Worm (Caenorhabditis elegans): ENCODE data around the gene Y39G8B.9.

Y39G8B.9 gene

ce11 chrII:13976161-13976560 is 5.0 kb upstream of the Y39G8B.9 start, which contains the start of gene Y39G8B.2 (continued):
- TF ChIP-seq blmp-1 (tag; optimal IDR thresholded peaks at IDR 0.05) (peak; percentile 59), ceh-90 (tag; optimal IDR thresholded peaks at IDR 0.05) (no peak), unc-98 (GFP tag; IDR thresholded peaks at IDR 0.05) (peak; percentile 23; the same call in 1 of the 2 replicates), tbx-2 (tag; optimal IDR thresholded peaks at IDR 0.05) (peak; percentile 77), rnt-1 (tag; optimal IDR thresholded peaks at IDR 0.05) (peak; percentile 90), Y116A8C.19 (tag; optimal IDR thresholded peaks at IDR 0.05; ENCODE audit: borderline replicate concordance) (no peak), pqm-1 (tag; optimal IDR thresholded peaks at IDR 0.05) (no peak), ceh-82 (tag; optimal IDR thresholded peaks at IDR 0.05) (peak; percentile 4 to 93 (median 64)), ets-5 (GFP tag; IDR thresholded peaks at IDR 0.05) (no peak), lin-13 (GFP tag; optimal IDR thresholded peaks at IDR 0.05) (peak; percentile 87), ama-1 (optimal IDR thresholded peaks at IDR 0.05) (no peak), isw-1 (GFP tag; IDR thresholded peaks at IDR 0.05) (peak; percentile 80), C16A3.4 (tag; optimal IDR thresholded peaks at IDR 0.05) (peak; percentile 89), grh-1 (GFP tag; IDR thresholded peaks at IDR 0.05) (peak; percentile 70), mef-2 (tag; optimal IDR thresholded peaks at IDR 0.05) (no peak), sptf-1 (tag; optimal IDR thresholded peaks at IDR 0.05) (no peak), ceh-88 (GFP tag; IDR thresholded peaks at IDR 0.05) (peak; percentile 46; the same call in 1 of the 2 replicates), ceh-8 (GFP tag; optimal IDR thresholded peaks at IDR 0.05) (no peak), ztf-11 (tag; optimal IDR thresholded peaks at IDR 0.05) (peak in 1 of 2 experiments; percentile 61), ces-1 (GFP tag; optimal IDR thresholded peaks at IDR 0.05) (no peak), egl-13 (tag; optimal IDR thresholded peaks at IDR 0.05) (peak; percentile 58), lin-15B (tag; optimal IDR thresholded peaks at IDR 0.05) (peak; percentile 96), snpc-4 (tag; optimal IDR thresholded peaks at IDR 0.05) (peak; percentile 89), C04F5.9 (tag; optimal IDR thresholded peaks at IDR 0.05) (peak; percentile 45), fos-1 (tag; optimal IDR thresholded peaks at IDR 0.05) (peak; percentile 70), C34B4.2 (tag; optimal IDR thresholded peaks at IDR 0.05) (no peak), mdl-1 (tag; optimal IDR thresholded peaks at IDR 0.05) (peak in 1 of 2 experiments; percentile 80), nhr-11 (tag; optimal IDR thresholded peaks at IDR 0.05) (no peak), pag-3 (tag; optimal IDR thresholded peaks at IDR 0.05; ENCODE audit: borderline replicate concordance, insufficient read depth) (peak; percentile 38), jun-1 (tag; optimal IDR thresholded peaks at IDR 0.05) (peak; percentile 79), elt-2 (tag; optimal IDR thresholded peaks at IDR 0.05) (peak; percentile 37), mep-1 (tag; optimal IDR thresholded peaks at IDR 0.05) (peak; percentile 92), sox-4 (tag; optimal IDR thresholded peaks at IDR 0.05) (no peak), mab-9 (GFP tag; IDR thresholded peaks at IDR 0.05) (peak; percentile 61; the same call in 1 of the 2 replicates), nhr-19 (GFP tag; conservative IDR thresholded peaks at IDR 0.05) (peak; percentile 83), nhr-77 (tag; optimal IDR thresholded peaks at IDR 0.05) (peak; percentile 93), nhr-85 (tag) (peak; percentile 83), egl-27 (tag; optimal IDR thresholded peaks at IDR 0.05) (no peak), hpl-2 (GFP tag; optimal IDR thresholded peaks at IDR 0.05) (no peak), lir-3 (tag; optimal IDR thresholded peaks at IDR 0.05; ENCODE audit: poor library complexity) (no peak), elt-3 (tag; optimal IDR thresholded peaks at IDR 0.05) (peak in 2 of 6 experiments; percentile 49 to 54), nhr-71 (tag; optimal IDR thresholded peaks at IDR 0.05) (peak; percentile 88), fkh-4 (tag; optimal IDR thresholded peaks at IDR 0.05; ENCODE audit: borderline replicate concordance) (no peak), sup-37 (GFP tag; optimal IDR thresholded peaks at IDR 0.05) (no peak), fkh-8 (tag; optimal IDR thresholded peaks at IDR 0.05) (peak; percentile 82), nhr-47 (tag; optimal IDR thresholded peaks at IDR 0.05) (peak; percentile 86), zag-1 (tag; optimal IDR thresholded peaks at IDR 0.05) (no peak), lin-35 (GFP tag; optimal IDR thresholded peaks at IDR 0.05) (peak; percentile 90 to 92), unc-62 (GFP tag; optimal IDR thresholded peaks at IDR 0.05) (no peak), aha-1 (tag; optimal IDR thresholded peaks at IDR 0.05) (peak; percentile 59), skn-1 (tag; optimal IDR thresholded peaks at IDR 0.05) (peak; percentile 86), nhr-90 (tag; optimal IDR thresholded peaks at IDR 0.05; ENCODE audit: poor library complexity) (peak; percentile 69), efl-3 (GFP tag; optimal IDR thresholded peaks at IDR 0.05) (no peak)
